Worm (Caenorhabditis elegans) whole organism, early embryonic: ENCODE data around the gene dop-3.

Experiments
- B0310.2 ChIP-seq: sonication (generic microtip); optimal IDR thresholded peaks from 2 replicates; lab custom pipeline; 2016; ENCODE audit warnings: mild to moderate bottlenecking, missing genetic modification characterization, missing compliant biosample characterization
- F13C5.2 ChIP-seq: sonication (generic microtip); optimal IDR thresholded peaks from 2 replicates; lab custom pipeline; 2017; ENCODE audit warnings: mild to moderate bottlenecking, missing genetic modification characterization, inconsistent platforms, missing compliant biosample characterization
- aly-1 ChIP-seq: sonication (generic microtip); optimal IDR thresholded peaks from 2 replicates; lab custom pipeline; 2016; ENCODE audit warnings: missing genetic modification characterization, missing compliant biosample characterization
- ama-1 ChIP-seq: fragments of 150-350 bp; optimal IDR thresholded peaks from 2 replicates; lab custom pipeline; 2014
- ceh-13 ChIP-seq: fragments of 200-800 bp; sonication (Bioruptor generic); optimal IDR thresholded peaks from 2 replicates; lab custom pipeline; 2018; ENCODE audit warnings: mild to moderate bottlenecking, missing genetic modification characterization, missing compliant biosample characterization
- ceh-36 ChIP-seq: sonication (generic microtip); optimal IDR thresholded peaks from 2 replicates; lab custom pipeline; 2016; ENCODE audit warnings: missing genetic modification characterization, inconsistent platforms, missing compliant biosample characterization
- ets-7 ChIP-seq: sonication (generic microtip); optimal IDR thresholded peaks from 2 replicates; lab custom pipeline; 2016; ENCODE audit warnings: missing genotype, missing genetic modification characterization, missing compliant biosample characterization
- flt-1 ChIP-seq: fragments of 200-800 bp; sonication (Bioruptor generic); IDR thresholded peaks from 2 replicates; pipeline ENCODE4 v1.3.6; 2022; ENCODE audit warnings: missing genetic modification characterization, missing compliant biosample characterization
- hmbx-1 ChIP-seq: sonication (generic microtip); optimal IDR thresholded peaks from 2 replicates; lab custom pipeline; 2016; ENCODE audit warnings: mild to moderate bottlenecking, missing genetic modification characterization, missing compliant biosample characterization
- hmg-4 ChIP-seq: fragments of 200-800 bp; sonication (Bioruptor generic); optimal IDR thresholded peaks from 2 replicates; lab custom pipeline; 2018; ENCODE audit warnings: mild to moderate bottlenecking, missing genetic modification characterization, missing compliant biosample characterization
- hnd-1 ChIP-seq: sonication (generic microtip); optimal IDR thresholded peaks from 2 replicates; lab custom pipeline; 2016; ENCODE audit warnings: missing genetic modification characterization, missing compliant biosample characterization
- pes-1 ChIP-seq: fragments of 200-800 bp; sonication (Bioruptor generic); IDR thresholded peaks from 2 replicates; pipeline ENCODE4 v1.3.6; 2022; ENCODE audit warnings: missing genetic modification reagents, missing genetic modification characterization, missing compliant biosample characterization
- scrt-1 ChIP-seq: fragments of 200-800 bp; sonication (Bioruptor generic); IDR thresholded peaks from 2 replicates; pipeline ENCODE4 v1.3.6; 2022; ENCODE audit warnings: missing genetic modification characterization, missing compliant biosample characterization
- sea-1 ChIP-seq: fragments of 200-800 bp; sonication (Bioruptor generic); conservative IDR thresholded peaks from 2 replicates; pipeline ENCODE4 v1.3.6; 2022; ENCODE audit warnings: missing genetic modification characterization, missing compliant biosample characterization
- tbx-11 ChIP-seq: fragments of 200-800 bp; sonication (Bioruptor generic); IDR thresholded peaks from 2 replicates; pipeline ENCODE4 v1.3.6; 2022; ENCODE audit warnings: missing genetic modification characterization, missing compliant biosample characterization
- tbx-37 ChIP-seq: fragments of 200-800 bp; sonication (Bioruptor generic); conservative IDR thresholded peaks from 2 replicates; pipeline ENCODE4 v1.3.6; 2022; ENCODE audit warnings: missing genetic modification reagents, missing genetic modification characterization, missing compliant biosample characterization
- tra-4 ChIP-seq: sonication (generic microtip); optimal IDR thresholded peaks from 2 replicates; lab custom pipeline; 2017; ENCODE audit warnings: missing genetic modification characterization, missing compliant biosample characterization

The dop-3 gene

ce11 chrX:6583385-6583784 is 13.9 kb upstream of the dop-3 start:
- TF ChIP-seq tra-4 (tag; lab: Kevin White, UChicago) (no peak), hnd-1 (tag; lab: Kevin White, UChicago) (no peak), F13C5.2 (tag; lab: Kevin White, UChicago) (no peak)

- no peak for TF ChIP-seq ama-1
- TF ChIP-seq ceh-36 = no peak
- no peak for TF ChIP-seq sea-1 (GFP tag; lab: Robert Waterston, UW)
- no peak for TF ChIP-seq hmg-4
- no peak for TF ChIP-seq B0310.2 (tag; lab: Kevin White, UChicago)
- TF ChIP-seq flt-1 (GFP tag; lab: Robert Waterston, UW) = no peak
- no peak for TF ChIP-seq tra-4 (tag; lab: Kevin White, UChicago)
- TF ChIP-seq hmbx-1 (tag; lab: Kevin White, UChicago) = no peak
- no peak for TF ChIP-seq scrt-1 (GFP tag; lab: Robert Waterston, UW)
- TF ChIP-seq tbx-37 (GFP tag; lab: Robert Waterston, UW) = no peak
- TF ChIP-seq aly-1 (tag; lab: Kevin White, UChicago) = no peak
- TF ChIP-seq tbx-11 (GFP tag; lab: Robert Waterston, UW) = no peak
- no peak for TF ChIP-seq ceh-13 (GFP tag; lab: Kevin White, UChicago)
- no peak for TF ChIP-seq hnd-1 (tag; lab: Kevin White, UChicago)
- no peak for TF ChIP-seq ets-7
- TF ChIP-seq F13C5.2 (tag; lab: Kevin White, UChicago) = no peak
- TF ChIP-seq pes-1 = no peak
These were observed 6.5 kb upstream of the dop-3 start for ce11 chrX:6575992-6576391.

- TF ChIP-seq tbx-37 (GFP tag; lab: Robert Waterston, UW) (no peak), tra-4 (tag; lab: Kevin White, UChicago) (no peak), hmg-4 (no peak), hmbx-1 (tag; lab: Kevin White, UChicago) (no peak), ceh-13 (GFP tag; lab: Kevin White, UChicago) (no peak)
These were observed 3.5 kb upstream of the dop-3 start for ce11 chrX:6572987-6573386.

ce11 chrX:6562378-6562856 is 7.1 kb downstream of the dop-3 start, which contains the start of gene aaim-1:
aaim-1 (minus strand) TSS chrX:6562428.
- TF ChIP-seq hmg-4 (no peak), pes-1 (no peak), aly-1 (tag; lab: Kevin White, UChicago) (no peak), flt-1 (GFP tag; lab: Robert Waterston, UW) (no peak), scrt-1 (GFP tag; lab: Robert Waterston, UW) (no peak), ets-7 (no peak), B0310.2 (tag; lab: Kevin White, UChicago) (no peak)

- TF ChIP-seq scrt-1 (GFP tag; lab: Robert Waterston, UW) = no peak
- TF ChIP-seq tbx-11 (GFP tag; lab: Robert Waterston, UW) = no peak
- no peak for TF ChIP-seq ama-1
- TF ChIP-seq ceh-13 (GFP tag; lab: Kevin White, UChicago) = no peak
- TF ChIP-seq hnd-1 (tag; lab: Kevin White, UChicago) = no peak
- no peak for TF ChIP-seq B0310.2 (tag; lab: Kevin White, UChicago)
- TF ChIP-seq ets-7 = no peak
These were observed 9.0 kb downstream of the dop-3 start for ce11 chrX:6560495-6560894.

ce11 chrX:6553634-6554033 is 15.9 kb downstream of the dop-3 start:
- TF ChIP-seq scrt-1 (GFP tag; lab: Robert Waterston, UW) = no peak
- TF ChIP-seq tra-4 (tag; lab: Kevin White, UChicago) = no peak
- no peak for TF ChIP-seq aly-1 (tag; lab: Kevin White, UChicago)
- TF ChIP-seq ets-7 = no peak
- TF ChIP-seq sea-1 (GFP tag; lab: Robert Waterston, UW) = no peak
- TF ChIP-seq pes-1 = no peak
- no peak for TF ChIP-seq flt-1 (GFP tag; lab: Robert Waterston, UW)
- TF ChIP-seq hmg-4 = no peak
- TF ChIP-seq ceh-36 = no peak
- TF ChIP-seq hnd-1 (tag; lab: Kevin White, UChicago) = no peak
- no peak for TF ChIP-seq tbx-11 (GFP tag; lab: Robert Waterston, UW)
- TF ChIP-seq ceh-13 (GFP tag; lab: Kevin White, UChicago) = no peak
- no peak for TF ChIP-seq tbx-37 (GFP tag; lab: Robert Waterston, UW)
- no peak for TF ChIP-seq hmbx-1 (tag; lab: Kevin White, UChicago)
- no peak for TF ChIP-seq ama-1
- TF ChIP-seq B0310.2 (tag; lab: Kevin White, UChicago) = no peak
- TF ChIP-seq F13C5.2 (tag; lab: Kevin White, UChicago) = no peak

- no peak for TF ChIP-seq ama-1
- TF ChIP-seq flt-1 (GFP tag; lab: Robert Waterston, UW) = no peak
- no peak for TF ChIP-seq pes-1
These were observed 16.7 kb downstream of the dop-3 start, which contains the start of gene svh-2 for ce11 chrX:6552806-6553337. svh-2 (plus strand) TSS chrX:6553287.

- TF ChIP-seq B0310.2 (tag; lab: Kevin White, UChicago) = no peak
- no peak for TF ChIP-seq ama-1
- TF ChIP-seq flt-1 (GFP tag; lab: Robert Waterston, UW) = no peak
- TF ChIP-seq ceh-13 (GFP tag; lab: Kevin White, UChicago) = no peak
- TF ChIP-seq hmg-4 = no peak
- no peak for TF ChIP-seq ets-7
- no peak for TF ChIP-seq hnd-1 (tag; lab: Kevin White, UChicago)
- TF ChIP-seq ceh-36 = no peak
- TF ChIP-seq scrt-1 (GFP tag; lab: Robert Waterston, UW) = no peak
- TF ChIP-seq sea-1 (GFP tag; lab: Robert Waterston, UW) = no peak
- TF ChIP-seq tbx-37 (GFP tag; lab: Robert Waterston, UW) = no peak
- no peak for TF ChIP-seq tbx-11 (GFP tag; lab: Robert Waterston, UW)
- TF ChIP-seq hmbx-1 (tag; lab: Kevin White, UChicago) = no peak
- TF ChIP-seq F13C5.2 (tag; lab: Kevin White, UChicago) = no peak
- TF ChIP-seq pes-1 = no peak
- no peak for TF ChIP-seq tra-4 (tag; lab: Kevin White, UChicago)
- no peak for TF ChIP-seq aly-1 (tag; lab: Kevin White, UChicago)
These were observed 17.8 kb downstream of the dop-3 start for ce11 chrX:6551679-6552078.
